Comparison of ENCODE assay signal across 2 fruit fly cellular contexts in the genomic region with DNA sequence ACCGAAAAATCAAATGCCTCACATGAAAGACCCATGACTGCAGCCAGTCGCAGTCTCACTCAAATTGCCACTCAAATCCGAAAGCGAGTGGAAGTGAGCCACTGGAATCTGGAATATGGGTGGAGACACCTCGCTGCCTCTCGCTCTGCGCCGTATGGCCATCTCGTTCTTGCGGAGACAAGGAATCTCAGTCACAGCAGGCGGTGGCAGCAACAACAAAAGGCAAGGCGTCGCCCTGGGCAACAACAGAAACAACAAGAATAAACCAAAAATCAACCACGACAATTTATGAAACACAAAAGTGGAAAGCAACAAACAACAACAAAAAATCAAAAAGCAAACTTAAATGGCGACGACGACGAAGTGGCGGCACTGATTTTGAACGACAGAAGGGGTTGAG.
TF ChIP-seq lines count a peak whose summit lies in the region.

No protein-coding gene starts in this region.

TF ChIP-seq in whole organism, embryonic, 481 proteins besides CTCF, POLR2A, EP300 and RAD21 (continued from another document):
- TF ChIP-seq crol (GFP tag; IDR thresholded peaks at IDR 0.05; lab: Robert Waterston, UW) (0 out of 2 replicates have a peak, but pooled peaks have one; percentile 19), CG4707 (GFP tag; optimal IDR thresholded peaks at IDR 0.05; lab: Kevin White, UChicago) (no peak), CG14667 (GFP tag; IDR thresholded peaks at IDR 0.05; lab: Robert Waterston, UW) (no peak), nom (GFP tag; optimal IDR thresholded peaks at IDR 0.05; lab: Kevin White, UChicago) (peak; percentile 37), D (optimal IDR thresholded peaks at IDR 0.05; lab: Kevin White, UChicago) (no peak), D (GFP tag; optimal IDR thresholded peaks at IDR 0.05; lab: Kevin White, UChicago) (peak; percentile 53), Hsf (GFP tag; optimal IDR thresholded peaks at IDR 0.05; lab: Kevin White, UChicago) (no peak), BtbVII (GFP tag; optimal IDR thresholded peaks at IDR 0.05; lab: Kevin White, UChicago) (no peak), E2f1 (GFP tag; IDR thresholded peaks at IDR 0.05; lab: Robert Waterston, UW) (no peak), CG4424 (GFP tag; optimal IDR thresholded peaks at IDR 0.05; lab: Kevin White, UChicago) (no peak), seq (GFP tag; IDR thresholded peaks at IDR 0.05; lab: Robert Waterston, UW) (peak; percentile 78; the same call in 1 of the 2 replicates), tna (GFP tag; IDR thresholded peaks at IDR 0.05; lab: Robert Waterston, UW; ENCODE audit: partially characterized antibody) (peak; percentile 52; the same call in 1 of the 2 replicates), pros (GFP tag; optimal IDR thresholded peaks at IDR 0.05; lab: Kevin White, UChicago) (peak; percentile 74), Adf1 (GFP tag; IDR thresholded peaks at IDR 0.05; lab: Robert Waterston, UW) (peak; percentile 59), CG8924 (tag; optimal IDR thresholded peaks at IDR 0.05; lab: Kevin White, UChicago) (peak; percentile 23), Bgb (GFP tag; IDR thresholded peaks at IDR 0.05; lab: Robert Waterston, UW; ENCODE audit: partially characterized antibody) (peak; percentile 35; the same call in 1 of the 2 replicates), CG12071 (GFP tag; optimal IDR thresholded peaks at IDR 0.05; lab: Kevin White, UChicago) (no peak), CG6254 (GFP tag; optimal IDR thresholded peaks at IDR 0.05; lab: Kevin White, UChicago) (no peak), gt (GFP tag; IDR thresholded peaks at IDR 0.05; lab: Robert Waterston, UW) (no peak), Opbp (GFP tag; IDR thresholded peaks at IDR 0.05; lab: Robert Waterston, UW; ENCODE audit: partially characterized antibody) (0 out of 3 replicates have a peak, but pooled peaks have one; percentile 30), phol (tag; optimal IDR thresholded peaks at IDR 0.05; lab: Kevin White, UChicago) (peak; percentile 12), Nf-YC (tag; optimal IDR thresholded peaks at IDR 0.05; lab: Kevin White, UChicago) (peak; percentile 94), Bdp1 (GFP tag; optimal IDR thresholded peaks at IDR 0.05; lab: Kevin White, UChicago) (no peak), wek (GFP tag; optimal IDR thresholded peaks at IDR 0.05; lab: Kevin White, UChicago) (no peak), so (GFP tag; IDR thresholded peaks at IDR 0.05; lab: Robert Waterston, UW) (no peak), NC2α (GFP tag; optimal IDR thresholded peaks at IDR 0.05; lab: Kevin White, UChicago) (no peak), CG8478 (optimal IDR thresholded peaks at IDR 0.05; lab: Kevin White, UChicago) (peak; percentile 59), CG10321 (GFP tag; IDR thresholded peaks at IDR 0.05; lab: Robert Waterston, UW) (peak; percentile 92), cas (GFP tag; IDR thresholded peaks at IDR 0.05; lab: Robert Waterston, UW) (no peak), disco-r (GFP tag; optimal IDR thresholded peaks at IDR 0.05; lab: Kevin White, UChicago) (no peak)

TF ChIP-seq in whole organism, prepupa, 60 proteins besides CTCF, POLR2A, EP300 and RAD21 (continued from another document):
- TF ChIP-seq achi (GFP tag; optimal IDR thresholded peaks at IDR 0.05; lab: Kevin White, UChicago), result peak; percentile 6
- TF ChIP-seq CG6808 (GFP tag; optimal IDR thresholded peaks at IDR 0.05; lab: Kevin White, UChicago), result peak; percentile 39
- peak; percentile 64; the same call in 2 of the 3 replicates for TF ChIP-seq CG6163 (GFP tag; IDR thresholded peaks at IDR 0.05; lab: Robert Waterston, UW)
- no peak for TF ChIP-seq CG8119 (GFP tag; IDR thresholded peaks at IDR 0.05; lab: Robert Waterston, UW)
- peak; percentile 5 for TF ChIP-seq CG7368 (GFP tag; optimal IDR thresholded peaks at IDR 0.05; lab: Kevin White, UChicago)
- no peak for TF ChIP-seq svp (GFP tag; lab: Kevin White, UChicago)
- no peak for TF ChIP-seq Lpt (GFP tag; optimal IDR thresholded peaks at IDR 0.05; lab: Kevin White, UChicago)
- TF ChIP-seq eg (GFP tag; IDR thresholded peaks at IDR 0.05; lab: Robert Waterston, UW), result 0 out of 3 replicates have a peak, but pooled peaks have one; percentile 34
- TF ChIP-seq vri (GFP tag; optimal IDR thresholded peaks at IDR 0.05; lab: Kevin White, UChicago), result no peak
- no peak for TF ChIP-seq CG15336 (GFP tag; IDR thresholded peaks at IDR 0.05; lab: Robert Waterston, UW)
- TF ChIP-seq fd59A (GFP tag; optimal IDR thresholded peaks at IDR 0.05; lab: Kevin White, UChicago), result no peak
- TF ChIP-seq CG6854 (GFP tag; optimal IDR thresholded peaks at IDR 0.05; lab: Kevin White, UChicago), result peak; percentile 24
- TF ChIP-seq CG32006 (GFP tag; optimal IDR thresholded peaks at IDR 0.05; lab: Kevin White, UChicago), result no peak
- TF ChIP-seq Ets21C (GFP tag; optimal IDR thresholded peaks at IDR 0.05; lab: Kevin White, UChicago), result no peak
- no peak for TF ChIP-seq fd85E (GFP tag; optimal IDR thresholded peaks at IDR 0.05; lab: Kevin White, UChicago)
- TF ChIP-seq CG8632 (GFP tag; optimal IDR thresholded peaks at IDR 0.05; lab: Kevin White, UChicago), result no peak
- TF ChIP-seq ss (GFP tag; optimal IDR thresholded peaks at IDR 0.05; lab: Kevin White, UChicago), result peak; percentile 75 to 82
- peak; percentile 18 for TF ChIP-seq CG3032 (tag; optimal IDR thresholded peaks at IDR 0.05; lab: Kevin White, UChicago)
- TF ChIP-seq topi (GFP tag; optimal IDR thresholded peaks at IDR 0.05; lab: Kevin White, UChicago), result no peak
- TF ChIP-seq CG9139 (GFP tag; optimal IDR thresholded peaks at IDR 0.05; lab: Kevin White, UChicago), result no peak
- TF ChIP-seq Gug (GFP tag; IDR thresholded peaks at IDR 0.05; lab: Robert Waterston, UW), result no peak
- no peak for TF ChIP-seq pdm3 (GFP tag; optimal IDR thresholded peaks at IDR 0.05; lab: Kevin White, UChicago)
- TF ChIP-seq CG8319 (GFP tag; optimal IDR thresholded peaks at IDR 0.05; lab: Kevin White, UChicago), result no peak
- TF ChIP-seq Sox15 (GFP tag; optimal IDR thresholded peaks at IDR 0.05; lab: Kevin White, UChicago), result no peak
- no peak for TF ChIP-seq fkh (GFP tag; optimal IDR thresholded peaks at IDR 0.05; lab: Kevin White, UChicago)
- TF ChIP-seq OdsH (GFP tag; optimal IDR thresholded peaks at IDR 0.05; lab: Kevin White, UChicago), result no peak
- TF ChIP-seq CG31627 (GFP tag; optimal IDR thresholded peaks at IDR 0.05; lab: Kevin White, UChicago), result no peak
- TF ChIP-seq Eip78C (GFP tag; lab: Kevin White, UChicago), result no peak
- TF ChIP-seq CG11294 (GFP tag; IDR thresholded peaks at IDR 0.05; lab: Robert Waterston, UW), result no peak
- TF ChIP-seq Eip93F (GFP tag; optimal IDR thresholded peaks at IDR 0.05; lab: Kevin White, UChicago), result no peak
- TF ChIP-seq dsx (GFP tag; optimal IDR thresholded peaks at IDR 0.05; lab: Kevin White, UChicago; ENCODE audit: poor library complexity, severe bottlenecking), result no peak
- no peak for TF ChIP-seq Hr4 (GFP tag; optimal IDR thresholded peaks at IDR 0.05; lab: Kevin White, UChicago)
- no peak for TF ChIP-seq CG10631 (GFP tag; optimal IDR thresholded peaks at IDR 0.05; lab: Kevin White, UChicago)
- TF ChIP-seq Eip75B (GFP tag; optimal IDR thresholded peaks at IDR 0.05; lab: Kevin White, UChicago), result no peak
- no peak for TF ChIP-seq Hr39 (GFP tag; optimal IDR thresholded peaks at IDR 0.05; lab: Kevin White, UChicago)
- TF ChIP-seq Ets96B (tag; optimal IDR thresholded peaks at IDR 0.05; lab: Kevin White, UChicago), result no peak
